Fruit fly (Drosophila melanogaster): Measurements from ENCODE around the gene epsilonCOP.

Gene epsilonCOP

DNA sequence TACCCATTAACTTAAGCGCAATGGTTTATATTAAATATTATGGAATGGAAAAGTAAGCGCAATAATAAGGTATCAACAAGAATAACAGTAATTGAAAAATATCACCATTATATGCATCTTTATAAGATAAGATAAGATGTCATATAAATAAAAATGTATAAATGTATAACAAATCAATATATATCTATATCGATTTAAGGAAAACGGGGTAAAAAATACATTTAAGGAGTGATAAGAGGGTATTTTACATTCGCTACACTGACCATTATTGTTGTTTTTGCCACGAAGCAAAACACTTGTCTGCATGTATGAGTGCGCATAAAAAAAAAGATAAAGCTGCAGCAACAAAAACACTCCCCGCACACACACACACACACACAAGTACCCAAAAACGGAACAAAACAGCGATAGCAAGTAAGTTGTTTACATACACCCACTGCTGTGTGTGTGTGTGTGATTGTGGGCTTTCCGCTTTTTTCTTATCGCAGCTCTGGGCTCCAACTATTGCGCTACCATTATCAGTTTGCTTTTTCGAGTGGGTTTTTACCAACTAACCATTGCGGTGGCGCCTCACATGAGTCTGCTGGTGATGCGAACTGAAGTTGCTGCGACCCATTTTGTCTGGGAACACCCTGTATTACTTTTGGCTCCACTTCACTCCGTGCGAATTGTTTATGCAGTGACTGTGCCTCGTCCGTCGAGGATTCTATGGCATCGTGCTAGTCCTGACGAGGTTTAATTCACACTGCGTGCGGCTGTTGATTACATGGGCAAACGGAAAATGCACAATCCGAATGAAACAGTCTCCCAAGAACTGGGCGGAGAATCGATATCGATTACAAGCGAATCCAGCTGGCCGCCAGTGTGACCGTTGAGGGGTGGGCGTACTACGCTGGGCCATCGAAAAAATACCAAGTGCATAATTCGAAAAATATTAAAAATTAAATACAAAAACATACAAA, 15.5 kb upstream of the epsilonCOP start, which contains the start of gene mmy (continued):
- TF ChIP-seq sug (tag; optimal IDR thresholded peaks at IDR 0.05) (peak; percentile 66), CG2678 (tag; optimal IDR thresholded peaks at IDR 0.05) (peak; percentile 73), CG30431 (GFP tag; optimal IDR thresholded peaks at IDR 0.05) (peak; percentile 3), z (GFP tag; IDR thresholded peaks at IDR 0.05) (peak; percentile 75), CG11723 (GFP tag; optimal IDR thresholded peaks at IDR 0.05) (no peak), amos (GFP tag; IDR thresholded peaks at IDR 0.05; ENCODE audit: partially characterized antibody) (peak; percentile 30; the same call in 1 of the 2 replicates), ems (GFP tag; optimal IDR thresholded peaks at IDR 0.05) (no peak), tap (tag; optimal IDR thresholded peaks at IDR 0.05) (peak; percentile 7), CG4730 (GFP tag; IDR thresholded peaks at IDR 0.05) (0 out of 2 replicates have a peak, but pooled peaks have one; percentile 34), ewg (GFP tag; optimal IDR thresholded peaks at IDR 0.05) (peak; percentile 21), fu2 (GFP tag; optimal IDR thresholded peaks at IDR 0.05) (peak; percentile 5), unpg (GFP tag; optimal IDR thresholded peaks at IDR 0.05) (peak; percentile 60), CG3407 (GFP tag; optimal IDR thresholded peaks at IDR 0.05) (no peak), Atf3 (GFP tag; optimal IDR thresholded peaks at IDR 0.05) (no peak), gce (GFP tag; IDR thresholded peaks at IDR 0.05) (no peak), CG1529 (GFP tag; optimal IDR thresholded peaks at IDR 0.05) (peak; percentile 6), chif (GFP tag; optimal IDR thresholded peaks at IDR 0.05) (no peak), gt (GFP tag; IDR thresholded peaks at IDR 0.05) (no peak), Asciz (GFP tag; optimal IDR thresholded peaks at IDR 0.05) (peak; percentile 44), gcm2 (GFP tag; optimal IDR thresholded peaks at IDR 0.05) (no peak), C15 (GFP tag; IDR thresholded peaks at IDR 0.05) (no peak), CG1024 (GFP tag; IDR thresholded peaks at IDR 0.05) (no peak), CkIIα-i1 (GFP tag; IDR thresholded peaks at IDR 0.05) (no peak), D19A (tag; optimal IDR thresholded peaks at IDR 0.05) (peak; percentile 74), Dbx (GFP tag; IDR thresholded peaks at IDR 0.05) (no peak), Jarid2 (GFP tag; optimal IDR thresholded peaks at IDR 0.05) (peak; percentile 71), CG1832 (GFP tag; optimal IDR thresholded peaks at IDR 0.05) (no peak), CG6272 (GFP tag; IDR thresholded peaks at IDR 0.05) (no peak), GATAe (GFP tag; conservative IDR thresholded peaks at IDR 0.05) (peak; percentile 91), slou (GFP tag; optimal IDR thresholded peaks at IDR 0.05) (no peak), her (GFP tag; optimal IDR thresholded peaks at IDR 0.05) (peak; percentile 37), sc (optimal IDR thresholded peaks at IDR 0.05) (no peak), sc (GFP tag; optimal IDR thresholded peaks at IDR 0.05) (no peak), CG7357 (GFP tag; IDR thresholded peaks at IDR 0.05) (no peak), grau (tag; optimal IDR thresholded peaks at IDR 0.05) (peak; percentile 73), slbo (GFP tag; IDR thresholded peaks at IDR 0.05) (peak; percentile 21; the same call in 1 of the 2 replicates), jing (GFP tag; optimal IDR thresholded peaks at IDR 0.05) (no peak), HHEX (GFP tag; optimal IDR thresholded peaks at IDR 0.05) (peak; percentile 8), CG16863 (GFP tag; optimal IDR thresholded peaks at IDR 0.05) (peak; percentile 14), Dek (tag; optimal IDR thresholded peaks at IDR 0.05) (peak; percentile 56), CG43689 (GFP tag; IDR thresholded peaks at IDR 0.05) (no peak), cg (GFP tag; optimal IDR thresholded peaks at IDR 0.05) (peak; percentile 98), Poxn (GFP tag; IDR thresholded peaks at IDR 0.05) (no peak), CG13296 (GFP tag; optimal IDR thresholded peaks at IDR 0.05) (peak; percentile 13), B-H2 (GFP tag; optimal IDR thresholded peaks at IDR 0.05) (peak; percentile 35), CG13775 (GFP tag; optimal IDR thresholded peaks at IDR 0.05) (no peak), Rx (GFP tag; IDR thresholded peaks at IDR 0.05) (no peak), Dip3 (GFP tag; optimal IDR thresholded peaks at IDR 0.05) (no peak), tgo (GFP tag; IDR thresholded peaks at IDR 0.05) (peak; percentile 57; the same call in 2 of the 3 replicates)

Data from whole organism, embryonic.